Fruit fly (Drosophila melanogaster) whole organism, embryonic: ENCODE measurements around the gene CG44000.

Experiments used
- CG10462 ChIP-seq: fragments of 200-800 bp; sonication (Bioruptor generic); optimal IDR thresholded peaks from 2 replicates; lab custom pipeline; 2016; ENCODE audit warnings: missing biosample characterization, missing genetic modification characterization
- CG1233 ChIP-seq: fragments of 200-800 bp; sonication (Bioruptor generic); optimal IDR thresholded peaks from 4 replicates; lab custom pipeline; 2018; ENCODE audit warnings: missing biosample characterization, mild to moderate bottlenecking, missing genetic modification characterization
- CG12391 ChIP-seq: fragments of 200-800 bp; sonication (Bioruptor generic); optimal IDR thresholded peaks from 3 replicates; lab custom pipeline; 2018; ENCODE audit warnings: missing biosample characterization, mild to moderate bottlenecking, missing genetic modification characterization, moderate library complexity
- CG12659 ChIP-seq: fragments of 200-800 bp; sonication (Bioruptor generic); optimal IDR thresholded peaks from 3 replicates; lab custom pipeline; 2017; ENCODE audit warnings: mild to moderate bottlenecking, missing biosample characterization, missing genetic modification reagents, missing genetic modification characterization
- CG1529 ChIP-seq: fragments of 200-800 bp; sonication (Bioruptor generic); optimal IDR thresholded peaks from 3 replicates; lab custom pipeline; 2018; ENCODE audit warnings: missing biosample characterization, missing genetic modification characterization
- CG17612 ChIP-seq: fragments of 200-800 bp; sonication (Bioruptor generic); IDR thresholded peaks from 2 replicates; pipeline ENCODE4 v1.3.6; 2022; ENCODE audit warnings: missing biosample characterization, missing genetic modification characterization
- CG17802 ChIP-seq: fragments of 200-800 bp; sonication (Bioruptor generic); optimal IDR thresholded peaks from 2 replicates; lab custom pipeline; 2018; ENCODE audit warnings: missing biosample characterization, mild to moderate bottlenecking, missing genetic modification characterization, moderate library complexity
- CG17912 ChIP-seq: fragments of 200-800 bp; sonication (Bioruptor generic); optimal IDR thresholded peaks from 2 replicates; lab custom pipeline; 2018; ENCODE audit warnings: missing biosample characterization, mild to moderate bottlenecking, missing genetic modification characterization
- CG2202 ChIP-seq: fragments of 200-800 bp; sonication (Bioruptor generic); optimal IDR thresholded peaks from 2 replicates; lab custom pipeline; 2018; ENCODE audit warnings: missing biosample characterization, mild to moderate bottlenecking, missing genetic modification characterization
- CG2678 ChIP-seq: fragments of 200-800 bp; sonication (Bioruptor generic); optimal IDR thresholded peaks from 3 replicates; lab custom pipeline; 2019; ENCODE audit warnings: missing biosample characterization, mild to moderate bottlenecking, missing genetic modification characterization, moderate library complexity
- CG6683 ChIP-seq: fragments of 200-800 bp; sonication (Bioruptor generic); optimal IDR thresholded peaks from 2 replicates; lab custom pipeline; 2017; ENCODE audit warnings: missing biosample characterization, mild to moderate bottlenecking, missing genetic modification characterization, missing genetic modification reagents
- CG6813 ChIP-seq: fragments of 200-800 bp; sonication (Bioruptor generic); optimal IDR thresholded peaks from 2 replicates; lab custom pipeline; 2017; ENCODE audit warnings: missing biosample characterization, missing genetic modification characterization, mild to moderate bottlenecking, moderate library complexity, missing genetic modification reagents
- CrebB ChIP-seq: fragments of 200-800 bp; sonication (Bioruptor generic); optimal IDR thresholded peaks from 3 replicates; lab custom pipeline; 2018; ENCODE audit warnings: missing biosample characterization, mild to moderate bottlenecking, missing genetic modification characterization
- D19B ChIP-seq: fragments of 200-800 bp; sonication (Bioruptor generic); optimal IDR thresholded peaks from 2 replicates; lab custom pipeline; 2017; ENCODE audit warnings: missing biosample characterization, mild to moderate bottlenecking, missing genetic modification characterization
- Drgx ChIP-seq: fragments of 200-800 bp; sonication (Bioruptor generic); IDR thresholded peaks from 2 replicates; pipeline ENCODE4 v1.3.6; 2022; ENCODE audit warnings: missing biosample characterization, missing genetic modification characterization
- Ets65A ChIP-seq: fragments of 200-800 bp; sonication (Bioruptor generic); peaks from one replicate; lab custom pipeline; 2016; ENCODE audit warnings: missing biosample characterization, missing genetic modification characterization
- Fer3 ChIP-seq: fragments of 200-800 bp; sonication (Bioruptor generic); optimal IDR thresholded peaks from 2 replicates; lab custom pipeline; 2018; ENCODE audit warnings: missing biosample characterization, mild to moderate bottlenecking, missing genetic modification characterization, moderate library complexity
- GATAe ChIP-seq: fragments of 200-800 bp; sonication (Bioruptor generic); conservative IDR thresholded peaks from 2 replicates; pipeline ENCODE4 v1.3.6; 2022; ENCODE audit warnings: missing biosample characterization, missing genetic modification characterization
- HHEX ChIP-seq: fragments of 200-800 bp; sonication (Bioruptor generic); optimal IDR thresholded peaks from 3 replicates; lab custom pipeline; 2017; ENCODE audit warnings: missing biosample characterization, mild to moderate bottlenecking, missing genetic modification characterization, missing genetic modification reagents
- Hr39 ChIP-seq: fragments of >200 bp; optimal IDR thresholded peaks from 2 replicates; lab custom pipeline; 2017
- Jarid2 ChIP-seq: fragments of 200-800 bp; sonication (Bioruptor generic); optimal IDR thresholded peaks from 3 replicates; lab custom pipeline; 2017; ENCODE audit warnings: mild to moderate bottlenecking, missing biosample characterization, missing genetic modification reagents, missing genetic modification characterization
- Mrtf ChIP-seq: fragments of 200-800 bp; sonication (Bioruptor generic); IDR thresholded peaks from 3 replicates; pipeline ENCODE4 v1.3.6; 2022; ENCODE audit warnings: missing biosample characterization, missing genetic modification characterization
- NFAT ChIP-seq: fragments of 200-800 bp; sonication (Bioruptor generic); IDR thresholded peaks from 2 replicates; pipeline ENCODE4 v1.3.6; 2022; ENCODE audit warnings: missing biosample characterization, missing genetic modification characterization
- Oaz ChIP-seq: fragments of 200-800 bp; sonication (Bioruptor generic); IDR thresholded peaks from 2 replicates; pipeline ENCODE4 v1.3.6; 2022; ENCODE audit warnings: missing biosample characterization, missing genetic modification characterization
- Sin3A ChIP-seq: fragments of >200 bp; optimal IDR thresholded peaks from 2 replicates; lab custom pipeline; 2018
- Stat92E ChIP-seq, 3 experiments: fragments of >200 bp in 2 of 3; fragments of 200-800 bp in 1 of 3; sonication (Bioruptor generic) in 1 of 3; optimal IDR thresholded peaks; 2 replicates each; lab custom pipeline; 2017 to 2019; ENCODE audit warnings: missing biosample characterization in 3 of 3, missing genetic modification characterization in 3 of 3, mild to moderate bottlenecking in 1 of 3, moderate library complexity in 1 of 3
- TFAM ChIP-seq: fragments of 200-800 bp; sonication (Bioruptor generic); optimal IDR thresholded peaks from 2 replicates; lab custom pipeline; 2017; ENCODE audit warnings: missing biosample characterization, missing genetic modification characterization, inconsistent platforms
- YL-1 ChIP-seq: fragments of 200-800 bp; sonication (Bioruptor generic); optimal IDR thresholded peaks from 3 replicates; lab custom pipeline; 2017; ENCODE audit warnings: missing biosample characterization, mild to moderate bottlenecking, missing genetic modification characterization
- abd-A ChIP-seq: fragments of 200-800 bp; sonication (Bioruptor generic); optimal IDR thresholded peaks from 3 replicates; lab custom pipeline; 2019; ENCODE audit warnings: missing biosample characterization, mild to moderate bottlenecking, missing genetic modification characterization, moderate library complexity
- bcd ChIP-seq: fragments of 200-800 bp; sonication (Bioruptor generic); optimal IDR thresholded peaks from 2 replicates; lab custom pipeline; 2017; ENCODE audit warnings: missing biosample characterization, mild to moderate bottlenecking, missing genetic modification characterization
- bigmax ChIP-seq: fragments of 200-800 bp; sonication (Bioruptor generic); optimal IDR thresholded peaks from 2 replicates; lab custom pipeline; 2018; ENCODE audit warnings: missing biosample characterization, mild to moderate bottlenecking, missing genetic modification characterization
- cato ChIP-seq: fragments of 200-800 bp; sonication (Bioruptor generic); optimal IDR thresholded peaks from 2 replicates; lab custom pipeline; 2016; ENCODE audit warnings: missing biosample characterization, missing genetic modification characterization, borderline replicate concordance
- chif ChIP-seq, 2 experiments: fragments of 200-800 bp; sonication (Bioruptor generic); optimal IDR thresholded peaks; 3 replicates each; lab custom pipeline; 2016; ENCODE audit warnings: missing biosample characterization in 2 of 2, missing genetic modification characterization in 2 of 2
- crc ChIP-seq: fragments of 200-800 bp; sonication (Bioruptor generic); optimal IDR thresholded peaks from 2 replicates; lab custom pipeline; 2016; ENCODE audit warnings: missing biosample characterization, missing genetic modification characterization
- danr ChIP-seq: fragments of 200-800 bp; sonication (Bioruptor generic); IDR thresholded peaks from 2 replicates; pipeline ENCODE4 v1.3.6; 2022; ENCODE audit warnings: missing biosample characterization, missing genetic modification characterization
- en ChIP-seq: fragments of 200-800 bp; sonication (Bioruptor generic); optimal IDR thresholded peaks from 2 replicates; lab custom pipeline; 2016; ENCODE audit warnings: missing biosample characterization, missing genetic modification characterization
- fd96Cb ChIP-seq: fragments of 200-800 bp; sonication (Bioruptor generic); optimal IDR thresholded peaks from 2 replicates; lab custom pipeline; 2018; ENCODE audit warnings: missing biosample characterization, mild to moderate bottlenecking, missing genetic modification characterization, moderate library complexity
- ftz-f1 ChIP-seq: fragments of 200-800 bp; sonication (Bioruptor generic); optimal IDR thresholded peaks from 2 replicates; lab custom pipeline; 2016; ENCODE audit warnings: missing biosample characterization, missing genetic modification characterization
- gcm ChIP-seq: fragments of 200-800 bp; sonication (Bioruptor generic); optimal IDR thresholded peaks from 2 replicates; lab custom pipeline; 2019; ENCODE audit warnings: missing biosample characterization, mild to moderate bottlenecking, missing genetic modification characterization, moderate library complexity
- gcm2 ChIP-seq: fragments of 200-800 bp; sonication (Bioruptor generic); optimal IDR thresholded peaks from 2 replicates; lab custom pipeline; 2016; ENCODE audit warnings: missing biosample characterization, missing genetic modification characterization
- kay ChIP-seq: fragments of 200-800 bp; sonication (Bioruptor generic); optimal IDR thresholded peaks from 2 replicates; lab custom pipeline; 2016; ENCODE audit warnings: missing biosample characterization, missing genetic modification characterization
- mam ChIP-seq: fragments of 200-800 bp; sonication (Bioruptor generic); optimal IDR thresholded peaks from 3 replicates; lab custom pipeline; 2016; ENCODE audit warnings: missing biosample characterization, missing genetic modification characterization
- nerfin-2 ChIP-seq: fragments of 200-800 bp; sonication (Bioruptor generic); IDR thresholded peaks from 2 replicates; pipeline ENCODE4 v1.3.6; 2022; ENCODE audit warnings: missing biosample characterization, missing genetic modification characterization; ENCODE audit not compliant: partially characterized antibody
- onecut ChIP-seq: fragments of 200-800 bp; sonication (Bioruptor generic); IDR thresholded peaks from 2 replicates; pipeline ENCODE4 v1.3.6; 2022; ENCODE audit warnings: missing biosample characterization, missing genetic modification characterization
- pb ChIP-seq: fragments of 200-800 bp; sonication (Bioruptor generic); optimal IDR thresholded peaks from 3 replicates; lab custom pipeline; 2016; ENCODE audit warnings: missing biosample characterization, missing genetic modification characterization
- run ChIP-seq: fragments of 200-800 bp; sonication (Bioruptor generic); optimal IDR thresholded peaks from 3 replicates; lab custom pipeline; 2018; ENCODE audit warnings: missing biosample characterization, mild to moderate bottlenecking, missing genetic modification characterization
- so ChIP-seq: fragments of 200-800 bp; sonication (Bioruptor generic); IDR thresholded peaks from 3 replicates; pipeline ENCODE4 v1.3.6; 2022; ENCODE audit warnings: missing biosample characterization, missing genetic modification characterization
- tap ChIP-seq: fragments of 200-800 bp; optimal IDR thresholded peaks from 3 replicates; lab custom pipeline; 2019; ENCODE audit warnings: missing biosample characterization, mild to moderate bottlenecking, missing genetic modification characterization, moderate library complexity
- wdn ChIP-seq: fragments of 200-800 bp; sonication (Bioruptor generic); IDR thresholded peaks from 2 replicates; pipeline ENCODE4 v1.3.6; 2022; ENCODE audit warnings: missing biosample characterization, missing genetic modification characterization

Gene CG44000

dm6 chr2L:5093772-5094350 lies 50.8 kb downstream of the CG44000 start, which contains the start of gene CG5828 (continued):
- TF ChIP-seq fd96Cb (tag; lab: Kevin White, UChicago) (no peak), ftz-f1 (GFP tag; lab: Kevin White, UChicago) (no peak), CG12659 (GFP tag; lab: Kevin White, UChicago) (peak; percentile 47), CG17912 (GFP tag; lab: Kevin White, UChicago) (no peak), gcm (GFP tag; lab: Kevin White, UChicago) (no peak), kay (GFP tag; lab: Kevin White, UChicago) (no peak)

- TF ChIP-seq CG1233 (GFP tag; lab: Kevin White, UChicago) (no peak), CG2202 (tag; lab: Kevin White, UChicago) (no peak), CG12659 (GFP tag; lab: Kevin White, UChicago) (no peak), danr (GFP tag; lab: Robert Waterston, UW) (no peak), chif (GFP tag; optimal IDR thresholded peaks at IDR 0.05; lab: Kevin White, UChicago) (no peak), CG17612 (GFP tag; lab: Robert Waterston, UW) (no peak), D19B (GFP tag; lab: Kevin White, UChicago) (no peak), CG6683 (GFP tag; lab: Kevin White, UChicago) (no peak), CG6813 (no peak), mam (GFP tag; lab: Kevin White, UChicago) (no peak), CG17802 (tag; lab: Kevin White, UChicago) (no peak), Mrtf (no peak), tap (tag; lab: Kevin White, UChicago) (no peak), pb (GFP tag; lab: Kevin White, UChicago) (no peak), Oaz (GFP tag; lab: Robert Waterston, UW) (no peak), Sin3A (lab: Kevin White, UChicago) (no peak), abd-A (tag; lab: Kevin White, UChicago) (peak; percentile 38), CG12391 (tag; lab: Kevin White, UChicago) (no peak), bigmax (GFP tag; lab: Kevin White, UChicago) (no peak), GATAe (GFP tag; lab: Robert Waterston, UW) (no peak), en (GFP tag; lab: Kevin White, UChicago) (no peak), YL-1 (GFP tag; lab: Kevin White, UChicago) (no peak), TFAM (GFP tag; lab: Kevin White, UChicago) (no peak), Stat92E (GFP tag; optimal IDR thresholded peaks at IDR 0.05; lab: Kevin White, UChicago) (no peak), CG10462 (GFP tag; lab: Kevin White, UChicago) (no peak), NFAT (GFP tag; lab: Robert Waterston, UW) (no peak), Hr39 (lab: Kevin White, UChicago) (no peak), CG1529 (GFP tag; lab: Kevin White, UChicago) (no peak), bcd (no peak), Fer3 (tag; lab: Kevin White, UChicago) (no peak), Ets65A (GFP tag; lab: Kevin White, UChicago) (no peak), Drgx (no peak), onecut (no peak), CrebB (peak; percentile 6), Jarid2 (GFP tag; lab: Kevin White, UChicago) (no peak), so (no peak), gcm2 (GFP tag; lab: Kevin White, UChicago) (no peak), cato (GFP tag; lab: Kevin White, UChicago) (no peak), CG2678 (tag; lab: Kevin White, UChicago) (peak; percentile 51), HHEX (GFP tag; lab: Kevin White, UChicago) (no peak), wdn (GFP tag; lab: Robert Waterston, UW) (no peak), crc (GFP tag; lab: Kevin White, UChicago) (no peak), nerfin-2 (GFP tag; lab: Robert Waterston, UW) (no peak), run (tag; lab: Kevin White, UChicago) (peak; percentile 70)
These were observed 52.4 kb downstream of the CG44000 start for dm6 chr2L:5095350-5095962.
